Fruit fly (Drosophila melanogaster) whole organism, pupa: ENCODE measurements around the gene rno.
A peak's percentile ranks its signal among the peaks of the same experiment; 100 is the strongest.

ENCODE experiments used
- CG10348 ChIP-seq: fragments of 200-800 bp; sonication (Bioruptor generic); IDR thresholded peaks from 2 replicates; pipeline ENCODE4 v1.3.6; 2022; ENCODE audit warnings: missing biosample characterization, missing genetic modification characterization
- CG12605 ChIP-seq: fragments of 200-800 bp; sonication (Bioruptor generic); IDR thresholded peaks from 2 replicates; pipeline ENCODE4 v1.3.6; 2022; ENCODE audit warnings: missing biosample characterization, missing genetic modification characterization
- CG13204 ChIP-seq: fragments of 200-800 bp; sonication (Bioruptor generic); optimal IDR thresholded peaks from 2 replicates; lab custom pipeline; 2018; ENCODE audit warnings: missing biosample characterization, mild to moderate bottlenecking, missing genetic modification characterization, moderate library complexity
- CG14655 ChIP-seq: fragments of 200-800 bp; sonication (Bioruptor generic); optimal IDR thresholded peaks from 3 replicates; lab custom pipeline; 2017; ENCODE audit warnings: mild to moderate bottlenecking, missing biosample characterization, missing genetic modification reagents, missing genetic modification characterization
- CG15710 ChIP-seq: fragments of 200-800 bp; sonication (Bioruptor generic); optimal IDR thresholded peaks from 2 replicates; lab custom pipeline; 2018; ENCODE audit warnings: missing biosample characterization, mild to moderate bottlenecking, missing genetic modification characterization, moderate library complexity
- CG17806 ChIP-seq: fragments of 200-800 bp; sonication (Bioruptor generic); optimal IDR thresholded peaks from 2 replicates; lab custom pipeline; 2018; ENCODE audit warnings: missing biosample characterization, mild to moderate bottlenecking, missing genetic modification characterization, moderate library complexity
- CG32121 ChIP-seq: fragments of 200-800 bp; sonication (Bioruptor generic); IDR thresholded peaks from 2 replicates; pipeline ENCODE4 v1.3.6; 2022; ENCODE audit warnings: missing biosample characterization, missing genetic modification characterization
- CG34367 ChIP-seq: fragments of 200-800 bp; sonication (Bioruptor generic); optimal IDR thresholded peaks from 2 replicates; lab custom pipeline; 2018; ENCODE audit warnings: missing biosample characterization, mild to moderate bottlenecking, missing genetic modification characterization
- CG4496 ChIP-seq: fragments of 200-800 bp; sonication (Bioruptor generic); IDR thresholded peaks from 3 replicates; pipeline ENCODE4 v1.3.6; 2022; ENCODE audit warnings: missing biosample characterization, missing genetic modification characterization
- CG8159 ChIP-seq: fragments of 200-800 bp; sonication (Bioruptor generic); optimal IDR thresholded peaks from 3 replicates; lab custom pipeline; 2018; ENCODE audit warnings: missing biosample characterization, mild to moderate bottlenecking, missing genetic modification characterization, moderate library complexity
- CG8301 ChIP-seq: fragments of 200-800 bp; sonication (Bioruptor generic); optimal IDR thresholded peaks from 2 replicates; lab custom pipeline; 2018; ENCODE audit warnings: missing biosample characterization, mild to moderate bottlenecking, missing genetic modification characterization
- CG9948 ChIP-seq: fragments of 200-800 bp; sonication (Bioruptor generic); optimal IDR thresholded peaks from 2 replicates; lab custom pipeline; 2018; ENCODE audit warnings: missing biosample characterization, mild to moderate bottlenecking, missing genetic modification characterization, moderate library complexity
- D1 ChIP-seq: fragments of 200-800 bp; sonication (Bioruptor generic); optimal IDR thresholded peaks from 2 replicates; lab custom pipeline; 2018; ENCODE audit warnings: missing biosample characterization, mild to moderate bottlenecking, missing genetic modification characterization, moderate library complexity
- EcR ChIP-seq: fragments of 200-800 bp; sonication (Bioruptor generic); optimal IDR thresholded peaks from 3 replicates; lab custom pipeline; 2019; ENCODE audit warnings: missing biosample characterization, missing genetic modification characterization, mild to moderate bottlenecking, moderate library complexity, missing genetic modification reagents
- Ets98B ChIP-seq: fragments of 200-800 bp; sonication (Bioruptor generic); IDR thresholded peaks from 2 replicates; pipeline ENCODE4 v1.3.6; 2022; ENCODE audit warnings: missing biosample characterization, missing genetic modification characterization
- Pif1A ChIP-seq: fragments of 200-800 bp; sonication (Bioruptor generic); optimal IDR thresholded peaks from 3 replicates; lab custom pipeline; 2016; ENCODE audit warnings: missing biosample characterization, missing genetic modification characterization
- Pif1B ChIP-seq: fragments of 200-800 bp; sonication (Bioruptor generic); optimal IDR thresholded peaks from 3 replicates; lab custom pipeline; 2016; ENCODE audit warnings: missing biosample characterization, missing genetic modification characterization
- Snoo ChIP-seq: fragments of 200-800 bp; sonication (Bioruptor generic); optimal IDR thresholded peaks from 3 replicates; lab custom pipeline; 2017; ENCODE audit warnings: missing biosample characterization, mild to moderate bottlenecking, missing genetic modification characterization, inconsistent platforms
- fd96Ca ChIP-seq: fragments of 200-800 bp; sonication (Bioruptor generic); IDR thresholded peaks from 3 replicates; pipeline ENCODE4 v1.3.6; 2022; ENCODE audit warnings: missing biosample characterization, missing genetic modification characterization
- gl ChIP-seq: fragments of 200-800 bp; sonication (Bioruptor generic); optimal IDR thresholded peaks from 2 replicates; lab custom pipeline; 2018; ENCODE audit warnings: missing biosample characterization, mild to moderate bottlenecking, missing genetic modification characterization
- rn ChIP-seq: fragments of 200-800 bp; sonication (Bioruptor generic); IDR thresholded peaks from 2 replicates; pipeline ENCODE4 v1.3.6; 2022; ENCODE audit warnings: missing biosample characterization, missing genetic modification characterization

Gene rno

dm6 chr3L:234337-234736, 34.8 kb upstream of the rno start:
- TF ChIP-seq CG8159 (tag; lab: Kevin White, UChicago) (no peak), CG10348 (GFP tag; lab: Robert Waterston, UW) (no peak), Snoo (no peak), EcR (no peak), CG12605 (GFP tag; lab: Robert Waterston, UW) (no peak), Pif1A (no peak), fd96Ca (GFP tag; lab: Robert Waterston, UW) (no peak), CG17806 (tag; lab: Kevin White, UChicago) (no peak), CG14655 (no peak), CG13204 (GFP tag; lab: Kevin White, UChicago) (no peak), CG34367 (tag; lab: Kevin White, UChicago) (no peak), CG9948 (tag; lab: Kevin White, UChicago) (no peak)
- TF ChIP-seq, all 21 proteins: peak for 0

dm6 chr3L:233251-233650, 33.7 kb upstream of the rno start, which contains the start of gene CG34453:
TSS of gene CG34453 (minus strand) at chr3L:233351.
- no peak for TF ChIP-seq fd96Ca (GFP tag; lab: Robert Waterston, UW)
- TF ChIP-seq Snoo, result no peak
- TF ChIP-seq EcR, result no peak
- no peak for TF ChIP-seq CG34367 (tag; lab: Kevin White, UChicago)
- no peak for TF ChIP-seq CG4496
- TF ChIP-seq Pif1A, result no peak
- TF ChIP-seq CG10348 (GFP tag; lab: Robert Waterston, UW), result no peak
- no peak for TF ChIP-seq rn (GFP tag; lab: Robert Waterston, UW)
- no peak for TF ChIP-seq Ets98B (GFP tag; lab: Robert Waterston, UW)
- no peak for TF ChIP-seq CG17806 (tag; lab: Kevin White, UChicago)
- no peak for TF ChIP-seq gl (tag; lab: Kevin White, UChicago)
- TF ChIP-seq CG8159 (tag; lab: Kevin White, UChicago), result no peak
- no peak for TF ChIP-seq CG9948 (tag; lab: Kevin White, UChicago)
- no peak for TF ChIP-seq CG13204 (GFP tag; lab: Kevin White, UChicago)
- TF ChIP-seq CG14655, result no peak
- no peak for TF ChIP-seq CG15710 (tag; lab: Kevin White, UChicago)
- no peak for TF ChIP-seq D1 (tag; lab: Kevin White, UChicago)
- TF ChIP-seq CG8301 (tag; lab: Kevin White, UChicago), result no peak
- no peak for TF ChIP-seq Pif1B (GFP tag; lab: Kevin White, UChicago)
- no peak for TF ChIP-seq CG32121 (GFP tag; lab: Robert Waterston, UW)

- TF ChIP-seq CG8159 (tag; lab: Kevin White, UChicago) (no peak), CG34367 (tag; lab: Kevin White, UChicago) (no peak)
- TF ChIP-seq, all 21 proteins: peak for 0
Measured at dm6 chr3L:232267-232666, 32.7 kb upstream of the rno start, which contains the start of gene CG34454. TSS of gene CG34454 (minus strand) at chr3L:232350.

- TF ChIP-seq CG34367 (tag; lab: Kevin White, UChicago) (no peak), CG4496 (no peak), CG8301 (tag; lab: Kevin White, UChicago) (no peak), Snoo (no peak), Pif1A (no peak), CG10348 (GFP tag; lab: Robert Waterston, UW) (no peak), CG14655 (no peak), Ets98B (GFP tag; lab: Robert Waterston, UW) (no peak), Pif1B (GFP tag; lab: Kevin White, UChicago) (no peak), rn (GFP tag; lab: Robert Waterston, UW) (no peak), CG9948 (tag; lab: Kevin White, UChicago) (no peak), CG13204 (GFP tag; lab: Kevin White, UChicago) (no peak), CG15710 (tag; lab: Kevin White, UChicago) (no peak), CG12605 (GFP tag; lab: Robert Waterston, UW) (no peak), CG17806 (tag; lab: Kevin White, UChicago) (no peak), CG8159 (tag; lab: Kevin White, UChicago) (no peak), D1 (tag; lab: Kevin White, UChicago) (no peak)
- TF ChIP-seq, all 21 proteins: peak for 0
Measured at dm6 chr3L:231504-231903, 31.9 kb upstream of the rno start, which contains the start of gene CG42846. TSS of gene CG42846 (minus strand) at chr3L:231604.

dm6 chr3L:225120-225519, 25.6 kb upstream of the rno start:
- TF ChIP-seq Ets98B (GFP tag; lab: Robert Waterston, UW) (no peak), CG12605 (GFP tag; lab: Robert Waterston, UW) (no peak), fd96Ca (GFP tag; lab: Robert Waterston, UW) (no peak), CG34367 (tag; lab: Kevin White, UChicago) (no peak), CG10348 (GFP tag; lab: Robert Waterston, UW) (no peak), CG32121 (GFP tag; lab: Robert Waterston, UW) (no peak), rn (GFP tag; lab: Robert Waterston, UW) (no peak), CG8159 (tag; lab: Kevin White, UChicago) (no peak)
- TF ChIP-seq, all 21 proteins: peak for 0

DNA sequence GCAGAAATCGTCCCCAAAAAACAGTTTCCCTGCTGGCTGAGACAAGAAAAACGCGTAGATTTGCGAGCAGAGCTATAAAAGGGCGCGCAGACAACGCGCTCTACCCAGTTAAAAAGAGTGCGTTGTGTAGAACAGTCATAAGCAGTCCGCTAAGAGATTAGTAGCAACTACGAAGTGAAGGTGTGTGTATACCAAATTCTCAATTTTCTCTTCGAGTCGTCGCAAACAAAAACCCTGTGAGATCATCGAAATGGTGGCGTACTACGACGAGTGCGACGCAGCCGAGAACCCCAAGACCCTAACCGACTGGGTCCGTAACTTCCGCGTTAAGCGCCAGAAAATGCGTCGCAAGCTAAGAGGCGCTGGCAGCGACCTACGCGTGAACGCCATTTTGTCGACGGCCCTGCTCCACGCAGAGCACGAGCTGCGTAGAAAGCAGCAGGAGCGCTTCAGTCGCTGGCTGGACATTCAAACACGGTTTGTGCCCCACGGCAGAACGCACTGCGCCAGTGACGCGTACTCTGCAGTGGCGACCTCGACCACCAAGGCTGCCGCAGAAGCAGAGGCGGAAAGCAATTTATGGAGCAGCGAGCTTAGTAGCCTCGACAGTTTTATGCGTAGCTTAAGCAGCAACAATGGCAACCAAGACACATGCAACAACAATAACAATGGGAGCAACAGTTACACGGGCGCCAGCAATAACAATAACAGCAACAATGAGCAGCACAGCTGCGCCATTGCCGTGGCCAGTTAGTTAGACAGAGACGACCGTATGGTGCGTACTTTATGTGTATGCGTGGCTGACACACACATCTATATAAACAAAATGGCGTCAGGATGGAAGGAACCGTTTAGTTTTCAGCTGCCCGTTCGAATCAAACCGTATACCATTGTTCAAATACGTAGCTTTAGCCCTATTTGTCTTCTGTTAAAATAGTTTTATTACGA, 24.7 kb upstream of the rno start:
- TF ChIP-seq CG34367 (tag; lab: Kevin White, UChicago), result no peak
- TF ChIP-seq CG14655, result no peak
- TF ChIP-seq CG13204 (GFP tag; lab: Kevin White, UChicago), result no peak
- no peak for TF ChIP-seq D1 (tag; lab: Kevin White, UChicago)
- TF ChIP-seq CG15710 (tag; lab: Kevin White, UChicago), result no peak
- TF ChIP-seq Pif1B (GFP tag; lab: Kevin White, UChicago), result no peak
- TF ChIP-seq CG10348 (GFP tag; lab: Robert Waterston, UW), result no peak
- peak; percentile 56; the same call in 2 of the 3 replicates for TF ChIP-seq fd96Ca (GFP tag; lab: Robert Waterston, UW)
- no peak for TF ChIP-seq gl (tag; lab: Kevin White, UChicago)
- peak; percentile 58 for TF ChIP-seq CG4496
- TF ChIP-seq rn (GFP tag; lab: Robert Waterston, UW), result no peak
- TF ChIP-seq Ets98B (GFP tag; lab: Robert Waterston, UW), result no peak; the same call in 1 of the 2 replicates
- TF ChIP-seq CG9948 (tag; lab: Kevin White, UChicago), result no peak
- no peak for TF ChIP-seq CG8301 (tag; lab: Kevin White, UChicago)
- no peak for TF ChIP-seq Pif1A
- no peak for TF ChIP-seq EcR
- TF ChIP-seq CG12605 (GFP tag; lab: Robert Waterston, UW), result peak; percentile 15; the same call in 1 of the 2 replicates
- peak; percentile 26 for TF ChIP-seq CG8159 (tag; lab: Kevin White, UChicago)
- TF ChIP-seq CG17806 (tag; lab: Kevin White, UChicago), result no peak
